Worm (Caenorhabditis elegans) whole organism, L4 larva: ENCODE measurements around the gene C02F5.13.

ENCODE experiments used
- aly-2 ChIP-seq: sonication (generic microtip); optimal IDR thresholded peaks from 2 replicates; lab custom pipeline; 2018; ENCODE audit warnings: missing biosample characterization, missing genetic modification characterization
- arid-1 ChIP-seq: fragments of 200-800 bp; sonication (Bioruptor generic); conservative IDR thresholded peaks from 2 replicates; pipeline ENCODE4 v1.3.6; 2022; ENCODE audit warnings: missing genetic modification reagents, missing genetic modification characterization, missing compliant biosample characterization
- attf-4 ChIP-seq: sonication (generic microtip); optimal IDR thresholded peaks from 3 replicates; lab custom pipeline; 2017; ENCODE audit warnings: missing biosample characterization, missing genetic modification characterization
- ceh-32 ChIP-seq: sonication (generic microtip); optimal IDR thresholded peaks from 2 replicates; lab custom pipeline; 2016; ENCODE audit warnings: mild to moderate bottlenecking, missing genetic modification characterization, missing compliant biosample characterization; ENCODE audit not compliant: poor library complexity
- fkh-10 ChIP-seq: fragments of 150-350 bp; optimal IDR thresholded peaks from 2 replicates; lab custom pipeline; 2014; ENCODE audit warnings: missing biosample characterization, missing genetic modification reagents, missing genetic modification characterization
- jun-1 ChIP-seq: fragments of 150-350 bp; optimal IDR thresholded peaks from 2 replicates; lab custom pipeline; 2014; ENCODE audit warnings: missing biosample characterization, missing genetic modification reagents, missing genetic modification characterization
- lin-39 ChIP-seq: fragments of 150-350 bp; optimal IDR thresholded peaks from 2 replicates; lab custom pipeline; 2014; ENCODE audit warnings: missing biosample characterization, missing genetic modification reagents, missing genetic modification characterization
- nhr-41 ChIP-seq: fragments of 200-800 bp; sonication (Bioruptor generic); IDR thresholded peaks from 2 replicates; pipeline ENCODE4 v1.3.6; 2022; ENCODE audit warnings: missing genetic modification reagents, missing genetic modification characterization, missing compliant biosample characterization
- nhr-6 ChIP-seq: fragments of 150-350 bp; optimal IDR thresholded peaks from 2 replicates; lab custom pipeline; 2014; ENCODE audit warnings: missing biosample characterization, missing genetic modification characterization
- pha-4 ChIP-seq, 2 experiments: fragments of 150-350 bp in 1 of 2; fragments of 200-800 bp in 1 of 2; sonication (Bioruptor generic) in 1 of 2; IDR thresholded peaks in 1 of 2; optimal IDR thresholded peaks in 1 of 2; 2 replicates each; pipeline versions ENCODE4 v1.3.6 to Lab custom; 2014 to 2022; ENCODE audit warnings: missing genetic modification characterization in 2 of 2, missing genetic modification reagents in 2 of 2, missing biosample characterization in 1 of 2, missing compliant biosample characterization in 1 of 2
- skn-1 ChIP-seq: fragments of 150-350 bp; optimal IDR thresholded peaks from 2 replicates; lab custom pipeline; 2014; ENCODE audit warnings: missing biosample characterization, missing genetic modification characterization
- snpc-4 ChIP-seq: fragments of 150-350 bp; optimal IDR thresholded peaks from 2 replicates; lab custom pipeline; 2014; ENCODE audit warnings: missing biosample characterization, missing genetic modification characterization

DNA sequence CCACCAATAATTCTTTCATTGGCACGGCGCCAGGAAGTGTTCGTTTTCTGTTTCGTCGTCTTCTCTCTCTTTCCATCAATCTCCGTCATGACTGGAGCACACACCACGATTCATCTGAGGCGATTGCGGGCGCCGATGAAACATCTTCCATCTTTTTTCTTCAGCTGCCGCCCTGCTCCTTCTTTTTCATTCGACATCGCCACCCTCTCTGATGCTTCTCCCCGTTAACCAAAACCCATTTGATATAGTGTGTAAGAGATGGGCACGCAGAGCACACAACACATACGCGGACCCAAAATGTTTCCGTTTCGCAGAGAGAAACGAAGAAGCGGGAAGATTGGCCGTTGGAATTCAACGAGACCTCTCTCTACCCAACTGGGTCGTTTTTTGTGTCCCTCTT, 40.4 kb downstream of the C02F5.13 start:
- TF ChIP-seq snpc-4 (tag; lab: Kevin White, UChicago) (no peak), lin-39 (no peak), nhr-41 (GFP tag; lab: Robert Waterston, UW) (no peak), fkh-10 (no peak), aly-2 (tag; lab: Kevin White, UChicago) (no peak), skn-1 (tag; lab: Kevin White, UChicago) (no peak), pha-4 (GFP tag; IDR thresholded peaks at IDR 0.05; lab: Robert Waterston, UW) (no peak), pha-4 (tag; optimal IDR thresholded peaks at IDR 0.05; lab: Kevin White, UChicago) (no peak), nhr-6 (no peak), jun-1 (tag; lab: Kevin White, UChicago) (no peak), ceh-32 (tag; lab: Kevin White, UChicago) (no peak), arid-1 (GFP tag; lab: Robert Waterston, UW) (no peak), attf-4 (tag; lab: Kevin White, UChicago) (no peak)
